Fruit fly (Drosophila melanogaster) whole organism, embryonic: Measurements from ENCODE around the gene WASp.
A peak's percentile ranks its signal among the peaks of the same experiment; 100 is the strongest.

ENCODE experiments used
- Ada2b ChIP-seq: fragments of 200-800 bp; sonication (Bioruptor generic); IDR thresholded peaks from 2 replicates; pipeline ENCODE4 v1.3.6; 2022; ENCODE audit warnings: missing biosample characterization, missing genetic modification characterization
- CG1024 ChIP-seq: fragments of 200-800 bp; sonication (Bioruptor generic); IDR thresholded peaks from 2 replicates; pipeline ENCODE4 v1.3.6; 2022; ENCODE audit warnings: missing biosample characterization, missing genetic modification characterization
- CG11723 ChIP-seq: fragments of 200-800 bp; sonication (Bioruptor generic); optimal IDR thresholded peaks from 2 replicates; lab custom pipeline; 2017; ENCODE audit warnings: missing biosample characterization, mild to moderate bottlenecking, missing genetic modification characterization
- CG12659 ChIP-seq: fragments of 200-800 bp; sonication (Bioruptor generic); optimal IDR thresholded peaks from 3 replicates; lab custom pipeline; 2017; ENCODE audit warnings: mild to moderate bottlenecking, missing biosample characterization, missing genetic modification reagents, missing genetic modification characterization
- CG12942 ChIP-seq: fragments of 200-800 bp; sonication (Bioruptor generic); optimal IDR thresholded peaks from 3 replicates; lab custom pipeline; 2016; ENCODE audit warnings: missing biosample characterization, missing genetic modification characterization
- CG17829 ChIP-seq: fragments of 200-800 bp; optimal IDR thresholded peaks from 2 replicates; lab custom pipeline; 2019; ENCODE audit warnings: missing biosample characterization, mild to moderate bottlenecking, missing genetic modification characterization, moderate library complexity
- CG18599 ChIP-seq: fragments of 200-800 bp; sonication (Bioruptor generic); optimal IDR thresholded peaks from 3 replicates; lab custom pipeline; 2017; ENCODE audit warnings: missing biosample characterization, missing genetic modification characterization, mild to moderate bottlenecking, moderate library complexity, missing genetic modification reagents
- CG31365 ChIP-seq: fragments of 200-800 bp; sonication (Bioruptor generic); optimal IDR thresholded peaks from 2 replicates; lab custom pipeline; 2018; ENCODE audit warnings: missing biosample characterization, mild to moderate bottlenecking, missing genetic modification characterization
- CG3281 ChIP-seq: fragments of 200-800 bp; sonication (Bioruptor generic); optimal IDR thresholded peaks from 3 replicates; lab custom pipeline; 2017; ENCODE audit warnings: missing biosample characterization, mild to moderate bottlenecking, missing genetic modification characterization
- CG3847 ChIP-seq: fragments of 200-800 bp; sonication (Bioruptor generic); IDR thresholded peaks from 2 replicates; pipeline ENCODE4 v1.3.6; 2022; ENCODE audit warnings: missing biosample characterization, missing genetic modification characterization
- CG4328 ChIP-seq: fragments of 200-800 bp; sonication (Bioruptor generic); optimal IDR thresholded peaks from 3 replicates; lab custom pipeline; 2017; ENCODE audit warnings: missing biosample characterization, missing genetic modification reagents, missing genetic modification characterization
- CG5180 ChIP-seq: fragments of 200-800 bp; sonication (Bioruptor generic); optimal IDR thresholded peaks from 3 replicates; lab custom pipeline; 2017; ENCODE audit warnings: missing biosample characterization, missing genetic modification characterization, mild to moderate bottlenecking, moderate library complexity, missing genetic modification reagents
- CG7372 ChIP-seq: fragments of 200-800 bp; sonication (Bioruptor generic); IDR thresholded peaks from 2 replicates; pipeline ENCODE4 v1.3.6; 2022; ENCODE audit warnings: missing biosample characterization, missing genetic modification characterization
- CG8290 ChIP-seq, 3 experiments: fragments of 200-800 bp; sonication (Bioruptor generic); optimal IDR thresholded peaks; 2 replicates each; lab custom pipeline; 2016 to 2019; ENCODE audit warnings: missing biosample characterization in 3 of 3, missing genetic modification characterization in 3 of 3, mild to moderate bottlenecking in 2 of 3, moderate library complexity in 1 of 3
- CG9797 ChIP-seq: fragments of 200-800 bp; sonication (Bioruptor generic); optimal IDR thresholded peaks from 3 replicates; lab custom pipeline; 2018; ENCODE audit warnings: missing biosample characterization, mild to moderate bottlenecking, missing genetic modification characterization
- Dp ChIP-seq: fragments of 200-800 bp; sonication (Bioruptor generic); optimal IDR thresholded peaks from 2 replicates; lab custom pipeline; 2018; ENCODE audit warnings: missing biosample characterization, mild to moderate bottlenecking, missing genetic modification characterization, moderate library complexity
- Drgx ChIP-seq: fragments of 200-800 bp; sonication (Bioruptor generic); IDR thresholded peaks from 2 replicates; pipeline ENCODE4 v1.3.6; 2022; ENCODE audit warnings: missing biosample characterization, missing genetic modification characterization
- E2f1 ChIP-seq: fragments of 200-800 bp; sonication (Bioruptor generic); IDR thresholded peaks from 2 replicates; pipeline ENCODE4 v1.3.6; 2022; ENCODE audit warnings: missing biosample characterization, missing genetic modification characterization
- Fer3 ChIP-seq: fragments of 200-800 bp; sonication (Bioruptor generic); optimal IDR thresholded peaks from 2 replicates; lab custom pipeline; 2018; ENCODE audit warnings: missing biosample characterization, mild to moderate bottlenecking, missing genetic modification characterization, moderate library complexity
- Gsc ChIP-seq: fragments of 200-800 bp; sonication (Bioruptor generic); IDR thresholded peaks from 2 replicates; pipeline ENCODE4 v1.3.6; 2022; ENCODE audit warnings: missing biosample characterization, missing genetic modification characterization
- Lhr ChIP-seq: fragments of 200-800 bp; sonication (Bioruptor generic); optimal IDR thresholded peaks from 3 replicates; lab custom pipeline; 2017; ENCODE audit warnings: mild to moderate bottlenecking, missing biosample characterization, missing genetic modification reagents, missing genetic modification characterization
- Lpt ChIP-seq: fragments of >200 bp; optimal IDR thresholded peaks from 2 replicates; lab custom pipeline; 2018; ENCODE audit warnings: missing biosample characterization, missing genetic modification characterization
- Max ChIP-seq: fragments of 200-800 bp; sonication (Bioruptor generic); optimal IDR thresholded peaks from 2 replicates; lab custom pipeline; 2016; ENCODE audit warnings: missing biosample characterization, mild to moderate bottlenecking, missing genetic modification characterization
- Mes4 ChIP-seq: fragments of 200-800 bp; sonication (Bioruptor generic); optimal IDR thresholded peaks from 2 replicates; lab custom pipeline; 2016; ENCODE audit warnings: missing biosample characterization, missing genetic modification characterization
- Nf-YA ChIP-seq: fragments of 200-800 bp; sonication (Bioruptor generic); IDR thresholded peaks from 2 replicates; pipeline ENCODE4 v1.3.6; 2022; ENCODE audit warnings: missing biosample characterization, missing genetic modification characterization
- Ptx1 ChIP-seq: fragments of 200-800 bp; sonication (Bioruptor generic); IDR thresholded peaks from 2 replicates; pipeline ENCODE4 v1.3.6; 2022; ENCODE audit warnings: missing biosample characterization, missing genetic modification characterization
- Trl ChIP-seq, 3 experiments: fragments of >200 bp in 2 of 3; fragments of 200-800 bp in 1 of 3; sonication (Bioruptor generic) in 1 of 3; optimal IDR thresholded peaks; 2 replicates in 1 of 3; 3 replicates in 2 of 3; lab custom pipeline; 2016 to 2017; ENCODE audit warnings: missing biosample characterization in 1 of 3, missing genetic modification characterization in 1 of 3
- bbx ChIP-seq: fragments of 200-800 bp; sonication (Bioruptor generic); IDR thresholded peaks from 2 replicates; pipeline ENCODE4 v1.3.6; 2022; ENCODE audit warnings: missing biosample characterization, missing genetic modification characterization; ENCODE audit not compliant: partially characterized antibody
- bigmax ChIP-seq: fragments of 200-800 bp; sonication (Bioruptor generic); optimal IDR thresholded peaks from 2 replicates; lab custom pipeline; 2018; ENCODE audit warnings: missing biosample characterization, mild to moderate bottlenecking, missing genetic modification characterization
- bsh ChIP-seq, 2 experiments: fragments of 200-800 bp; sonication (Bioruptor generic); optimal IDR thresholded peaks; 2 replicates each; lab custom pipeline; 2017 to 2018; ENCODE audit warnings: mild to moderate bottlenecking in 2 of 2, missing biosample characterization in 2 of 2, missing genetic modification characterization in 2 of 2, moderate library complexity in 1 of 2
- cato ChIP-seq: fragments of 200-800 bp; sonication (Bioruptor generic); optimal IDR thresholded peaks from 2 replicates; lab custom pipeline; 2016; ENCODE audit warnings: missing biosample characterization, missing genetic modification characterization, borderline replicate concordance
- caup ChIP-seq: fragments of 200-800 bp; sonication (Bioruptor generic); optimal IDR thresholded peaks from 3 replicates; lab custom pipeline; 2017; ENCODE audit warnings: missing biosample characterization, mild to moderate bottlenecking, missing genetic modification characterization, moderate library complexity; ENCODE audit not compliant: severe bottlenecking
- dysf ChIP-seq: fragments of 200-800 bp; sonication (Bioruptor generic); IDR thresholded peaks from 3 replicates; pipeline ENCODE4 v1.3.6; 2022; ENCODE audit warnings: missing biosample characterization, missing genetic modification characterization
- fd3F ChIP-seq: fragments of 200-800 bp; sonication (Bioruptor generic); optimal IDR thresholded peaks from 2 replicates; lab custom pipeline; 2018; ENCODE audit warnings: missing biosample characterization, mild to moderate bottlenecking, missing genetic modification characterization, moderate library complexity
- fru ChIP-seq: fragments of >200 bp; optimal IDR thresholded peaks from 2 replicates; lab custom pipeline; 2017
- insv ChIP-seq, 2 experiments: fragments of 200-800 bp; sonication (Bioruptor generic); optimal IDR thresholded peaks; 3 replicates each; lab custom pipeline; 2016 to 2018; ENCODE audit warnings: missing biosample characterization in 2 of 2, missing genetic modification characterization in 2 of 2
- kni ChIP-seq: fragments of 200-800 bp; sonication (Bioruptor generic); optimal IDR thresholded peaks from 3 replicates; lab custom pipeline; 2017; ENCODE audit warnings: mild to moderate bottlenecking, missing biosample characterization, missing genetic modification reagents, missing genetic modification characterization
- lmd ChIP-seq: fragments of 200-800 bp; sonication (Bioruptor generic); IDR thresholded peaks from 2 replicates; pipeline ENCODE4 v1.3.6; 2022; ENCODE audit warnings: missing biosample characterization, missing genetic modification characterization
- lola ChIP-seq, 3 experiments: fragments of >200 bp in 2 of 3; fragments of 200-800 bp in 1 of 3; sonication (Bioruptor generic) in 1 of 3; optimal IDR thresholded peaks; 2 replicates each; lab custom pipeline; 2017 to 2019; ENCODE audit warnings: missing biosample characterization in 3 of 3, missing genetic modification characterization in 3 of 3, mild to moderate bottlenecking in 1 of 3, moderate library complexity in 1 of 3
- oc ChIP-seq: fragments of 200-800 bp; sonication (Bioruptor generic); optimal IDR thresholded peaks from 2 replicates; lab custom pipeline; 2018; ENCODE audit warnings: missing biosample characterization, mild to moderate bottlenecking, missing genetic modification characterization, moderate library complexity
- rib ChIP-seq: fragments of 200-800 bp; sonication (Bioruptor generic); IDR thresholded peaks from 2 replicates; pipeline ENCODE4 v1.3.6; 2022; ENCODE audit warnings: missing biosample characterization, missing genetic modification characterization
- schlank ChIP-seq: fragments of 200-800 bp; sonication (Bioruptor generic); optimal IDR thresholded peaks from 2 replicates; lab custom pipeline; 2018; ENCODE audit warnings: missing biosample characterization, mild to moderate bottlenecking, missing genetic modification characterization
- sima ChIP-seq: fragments of 200-800 bp; sonication (Bioruptor generic); optimal IDR thresholded peaks from 2 replicates; lab custom pipeline; 2016; ENCODE audit warnings: missing biosample characterization, missing genetic modification characterization
- stwl ChIP-seq: fragments of 200-800 bp; sonication (Bioruptor generic); optimal IDR thresholded peaks from 3 replicates; lab custom pipeline; 2018; ENCODE audit warnings: missing biosample characterization, mild to moderate bottlenecking, missing genetic modification characterization, moderate library complexity
- trem ChIP-seq: fragments of 200-800 bp; optimal IDR thresholded peaks from 3 replicates; lab custom pipeline; 2019; ENCODE audit warnings: missing biosample characterization, mild to moderate bottlenecking, missing genetic modification characterization, moderate library complexity
- twi ChIP-seq: fragments of 200-800 bp; optimal IDR thresholded peaks from 2 replicates; lab custom pipeline; 2019; ENCODE audit warnings: missing biosample characterization, mild to moderate bottlenecking, missing genetic modification characterization, moderate library complexity
- wek ChIP-seq: fragments of 200-800 bp; sonication (Bioruptor generic); optimal IDR thresholded peaks from 3 replicates; lab custom pipeline; 2018; ENCODE audit warnings: missing biosample characterization, mild to moderate bottlenecking, missing genetic modification characterization, moderate library complexity

WASp gene

dm6 chr3R:28858241-28858647 lies 26.4 kb upstream of the WASp start (continued):
- TF ChIP-seq trem (no peak), Dp (GFP tag; lab: Kevin White, UChicago) (no peak), Trl (optimal IDR thresholded peaks at IDR 0.05; lab: Kevin White, UChicago) (no peak), Trl (GFP tag; optimal IDR thresholded peaks at IDR 0.05; lab: Kevin White, UChicago) (no peak), twi (tag; lab: Kevin White, UChicago) (no peak), CG4328 (GFP tag; lab: Kevin White, UChicago) (no peak), bbx (GFP tag; lab: Robert Waterston, UW) (0 out of 2 replicates have a peak, but pooled peaks have one; percentile 10), caup (GFP tag; lab: Kevin White, UChicago) (no peak), Ptx1 (no peak), CG5180 (GFP tag; lab: Kevin White, UChicago) (no peak), bsh (GFP tag; optimal IDR thresholded peaks at IDR 0.05; lab: Kevin White, UChicago) (peak in 1 of 2 experiments; percentile 90), lmd (no peak), cato (GFP tag; lab: Kevin White, UChicago) (no peak), Gsc (GFP tag; lab: Robert Waterston, UW) (no peak), CG3847 (GFP tag; lab: Robert Waterston, UW) (no peak), Fer3 (tag; lab: Kevin White, UChicago) (no peak), dysf (GFP tag; lab: Robert Waterston, UW) (no peak)

DNA sequence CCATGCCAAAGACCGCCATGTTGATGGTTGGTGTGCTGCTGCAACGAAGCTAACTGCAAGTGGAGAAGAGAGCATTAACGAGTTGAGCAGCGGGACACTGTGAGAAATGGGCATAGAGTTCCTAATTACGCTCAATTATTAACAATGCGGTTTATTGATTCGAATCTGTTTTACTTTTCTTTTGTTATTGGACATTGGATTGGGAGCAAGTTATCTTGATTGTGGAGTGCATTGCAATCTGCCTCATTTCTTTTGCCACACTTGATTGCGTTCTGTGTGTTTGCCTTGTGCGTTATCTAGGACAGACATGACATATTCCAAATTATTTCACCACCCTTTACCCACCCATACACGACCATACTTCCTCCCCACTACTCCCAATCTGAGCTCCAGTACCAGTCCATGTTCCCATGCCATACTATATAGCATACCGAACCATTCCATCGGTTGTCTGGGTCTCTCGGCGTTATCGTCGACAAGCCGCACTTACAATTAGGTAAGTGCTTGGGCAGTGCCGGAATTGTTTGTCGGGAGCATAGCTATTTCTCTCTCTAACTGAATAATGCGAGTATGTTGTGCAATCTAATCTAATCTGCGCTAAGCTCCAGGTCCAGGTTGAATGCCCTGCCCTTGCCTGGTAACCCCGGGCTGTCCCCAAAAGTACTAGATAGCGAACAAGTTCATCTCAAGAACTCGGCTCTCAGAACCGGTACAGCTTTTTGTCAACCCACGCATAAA lies 25.6 kb upstream of the WASp start:
- TF ChIP-seq lola (GFP tag; optimal IDR thresholded peaks at IDR 0.05; lab: Kevin White, UChicago): peak in 1 of 3 experiments; percentile 40
- peak; percentile 52 for TF ChIP-seq CG17829 (tag; lab: Kevin White, UChicago)
- TF ChIP-seq sima: no peak
- TF ChIP-seq CG7372 (GFP tag; lab: Robert Waterston, UW): 0 out of 2 replicates have a peak, but pooled peaks have one; percentile 20
- no peak; the same call in 1 of the 2 replicates for TF ChIP-seq E2f1 (GFP tag; lab: Robert Waterston, UW)
- TF ChIP-seq CG9797 (GFP tag; lab: Kevin White, UChicago): no peak
- 0 out of 2 replicates have a peak, but pooled peaks have one; percentile 31 for TF ChIP-seq Ada2b
- no peak for TF ChIP-seq fd3F (GFP tag; lab: Kevin White, UChicago)
- no peak for TF ChIP-seq rib (GFP tag; lab: Robert Waterston, UW)
- no peak for TF ChIP-seq fru (lab: Kevin White, UChicago)
- TF ChIP-seq wek (GFP tag; lab: Kevin White, UChicago): no peak
- TF ChIP-seq CG31365 (tag; lab: Kevin White, UChicago): peak; percentile 13
- TF ChIP-seq Mes4 (GFP tag; lab: Kevin White, UChicago): peak; percentile 12
- TF ChIP-seq oc (tag; lab: Kevin White, UChicago): no peak
- peak; percentile 56 for TF ChIP-seq Drgx (GFP tag; lab: Robert Waterston, UW)
- TF ChIP-seq Nf-YA (GFP tag; lab: Robert Waterston, UW): no peak
- no peak for TF ChIP-seq Max
- no peak for TF ChIP-seq CG1024 (GFP tag; lab: Robert Waterston, UW)
- TF ChIP-seq bigmax (GFP tag; lab: Kevin White, UChicago): no peak
- TF ChIP-seq kni (GFP tag; lab: Kevin White, UChicago): no peak
- no peak for TF ChIP-seq schlank (tag; lab: Kevin White, UChicago)
- TF ChIP-seq insv (GFP tag; optimal IDR thresholded peaks at IDR 0.05; lab: Kevin White, UChicago): no peak
- TF ChIP-seq Lpt (GFP tag; lab: Kevin White, UChicago): no peak
- peak; percentile 18 for TF ChIP-seq CG18599 (GFP tag; lab: Kevin White, UChicago)
- no peak for TF ChIP-seq CG8290 (GFP tag; optimal IDR thresholded peaks at IDR 0.05; lab: Kevin White, UChicago)
- peak in 1 of 2 experiments; percentile 65 for TF ChIP-seq CG8290 (tag; optimal IDR thresholded peaks at IDR 0.05; lab: Kevin White, UChicago)
- peak; percentile 3 for TF ChIP-seq CG11723 (GFP tag; lab: Kevin White, UChicago)
- TF ChIP-seq CG12659: peak; percentile 27
- TF ChIP-seq stwl (tag; lab: Kevin White, UChicago): no peak
- TF ChIP-seq CG3281 (GFP tag; lab: Kevin White, UChicago): no peak
- TF ChIP-seq Lhr (GFP tag; lab: Kevin White, UChicago): no peak
- peak; percentile 26 for TF ChIP-seq CG12942 (GFP tag; lab: Kevin White, UChicago)
